Fruit fly (Drosophila melanogaster): ENCODE data around the gene CG31606.
A peak's percentile ranks its signal among the peaks of the same experiment; 100 is the strongest.

CG31606 gene

dm6 chr2L:8100489-8101352 is 46.7 kb upstream of the CG31606 start:
- TF ChIP-seq CG32264 (GFP tag; optimal IDR thresholded peaks at IDR 0.05) (no peak), brk (GFP tag; optimal IDR thresholded peaks at IDR 0.05) (peak; percentile 28), Hr83 (GFP tag; optimal IDR thresholded peaks at IDR 0.05; ENCODE audit: poor library complexity, severe bottlenecking) (no peak), foxo (GFP tag; optimal IDR thresholded peaks at IDR 0.05) (peak in 1 of 2 experiments; percentile 2), Rel (GFP tag; optimal IDR thresholded peaks at IDR 0.05) (no peak), Rel (tag; optimal IDR thresholded peaks at IDR 0.05) (peak; percentile 47), GATAd (GFP tag; optimal IDR thresholded peaks at IDR 0.05) (no peak), ey (GFP tag; optimal IDR thresholded peaks at IDR 0.05) (no peak), sv (GFP tag; optimal IDR thresholded peaks at IDR 0.05) (no peak), usp (GFP tag; optimal IDR thresholded peaks at IDR 0.05) (no peak), h (GFP tag; optimal IDR thresholded peaks at IDR 0.05) (peak; percentile 69), Sp1 (GFP tag; optimal IDR thresholded peaks at IDR 0.05) (peak; percentile 35), Hnf4 (GFP tag; optimal IDR thresholded peaks at IDR 0.05) (peak; percentile 21), Dif (GFP tag; optimal IDR thresholded peaks at IDR 0.05; ENCODE audit: partially characterized antibody) (no peak), sage (GFP tag; optimal IDR thresholded peaks at IDR 0.05) (peak; percentile 27), Myc (optimal IDR thresholded peaks at IDR 0.05) (no peak), Jra (GFP tag; optimal IDR thresholded peaks at IDR 0.05) (peak; percentile 33), Vsx2 (GFP tag; optimal IDR thresholded peaks at IDR 0.05; ENCODE audit: partially characterized antibody) (no peak), dsf (GFP tag; optimal IDR thresholded peaks at IDR 0.05; ENCODE audit: borderline replicate concordance) (no peak), tai (GFP tag; optimal IDR thresholded peaks at IDR 0.05) (no peak), dl (GFP tag; optimal IDR thresholded peaks at IDR 0.05; ENCODE audit: insufficient read depth in 1 of 2, partially characterized antibody in 2 of 2) (no peak), Dfd (GFP tag; optimal IDR thresholded peaks at IDR 0.05) (no peak), rgr (GFP tag; optimal IDR thresholded peaks at IDR 0.05) (no peak), dmrt93B (GFP tag; optimal IDR thresholded peaks at IDR 0.05) (peak; percentile 14), Hr78 (GFP tag; optimal IDR thresholded peaks at IDR 0.05) (no peak), Mio (GFP tag; optimal IDR thresholded peaks at IDR 0.05) (no peak), Abd-B (GFP tag; optimal IDR thresholded peaks at IDR 0.05) (no peak), pan (optimal IDR thresholded peaks at IDR 0.05) (no peak), psq (GFP tag; optimal IDR thresholded peaks at IDR 0.05) (no peak), br (GFP tag; optimal IDR thresholded peaks at IDR 0.05) (peak; percentile 27), lola (GFP tag; optimal IDR thresholded peaks at IDR 0.05) (no peak), CrebA (GFP tag; optimal IDR thresholded peaks at IDR 0.05; ENCODE audit: borderline replicate concordance) (no peak), jim (GFP tag; optimal IDR thresholded peaks at IDR 0.05) (no peak), OdsH (GFP tag; optimal IDR thresholded peaks at IDR 0.05) (peak; percentile 19), CG9705 (GFP tag; optimal IDR thresholded peaks at IDR 0.05) (no peak), woc (GFP tag; optimal IDR thresholded peaks at IDR 0.05) (no peak), fru (GFP tag; optimal IDR thresholded peaks at IDR 0.05) (peak; percentile 28), N (GFP tag; optimal IDR thresholded peaks at IDR 0.05) (no peak), HLH106 (tag; optimal IDR thresholded peaks at IDR 0.05) (peak; percentile 56)

dm6 chr2L:8103073-8103472 is 44.3 kb upstream of the CG31606 start:
- TF ChIP-seq HLH106 (tag; optimal IDR thresholded peaks at IDR 0.05) = no peak
- TF ChIP-seq jim (GFP tag; optimal IDR thresholded peaks at IDR 0.05) = no peak
- peak; percentile 83 for TF ChIP-seq pan (optimal IDR thresholded peaks at IDR 0.05)
- no peak for TF ChIP-seq tai (GFP tag; optimal IDR thresholded peaks at IDR 0.05)
- TF ChIP-seq Vsx2 (GFP tag; optimal IDR thresholded peaks at IDR 0.05; ENCODE audit: partially characterized antibody) = no peak
- no peak for TF ChIP-seq dl (GFP tag; optimal IDR thresholded peaks at IDR 0.05; ENCODE audit: insufficient read depth in 1 of 2, partially characterized antibody in 2 of 2)
- TF ChIP-seq ey (GFP tag; optimal IDR thresholded peaks at IDR 0.05) = no peak

All from whole organism, wandering third instar larva.